Fruit fly (Drosophila melanogaster) whole organism, embryonic: ENCODE measurements around the gene NELF-B.

Experiments
- BEAF-32 ChIP-seq: fragments of 200-800 bp; sonication (Bioruptor generic); optimal IDR thresholded peaks from 3 replicates; lab custom pipeline; 2017; ENCODE audit warnings: missing biosample characterization, missing genetic modification characterization, mild to moderate bottlenecking, moderate library complexity, missing genetic modification reagents
- Bgb ChIP-seq: fragments of 200-800 bp; sonication (Bioruptor generic); IDR thresholded peaks from 2 replicates; pipeline ENCODE4 v1.3.6; 2022; ENCODE audit warnings: missing biosample characterization, missing genetic modification characterization; ENCODE audit not compliant: partially characterized antibody
- C15 ChIP-seq: fragments of 200-800 bp; sonication (Bioruptor generic); IDR thresholded peaks from 3 replicates; pipeline ENCODE4 v1.3.6; 2022; ENCODE audit warnings: missing biosample characterization, missing genetic modification characterization
- CG1024 ChIP-seq: fragments of 200-800 bp; sonication (Bioruptor generic); IDR thresholded peaks from 2 replicates; pipeline ENCODE4 v1.3.6; 2022; ENCODE audit warnings: missing biosample characterization, missing genetic modification characterization
- CG10959 ChIP-seq: fragments of 200-800 bp; sonication (Bioruptor generic); IDR thresholded peaks from 2 replicates; pipeline ENCODE4 v1.3.6; 2022; ENCODE audit warnings: missing biosample characterization, missing genetic modification characterization
- CG11398 ChIP-seq: fragments of 200-800 bp; sonication (Bioruptor generic); optimal IDR thresholded peaks from 2 replicates; lab custom pipeline; 2016; ENCODE audit warnings: missing biosample characterization, missing genetic modification characterization
- CG11696 ChIP-seq: fragments of 200-800 bp; sonication (Bioruptor generic); IDR thresholded peaks from 2 replicates; pipeline ENCODE4 v1.3.6; 2022; ENCODE audit warnings: missing biosample characterization, missing genetic modification characterization
- CG12155 ChIP-seq: fragments of 200-800 bp; sonication (Bioruptor generic); optimal IDR thresholded peaks from 3 replicates; lab custom pipeline; 2016; ENCODE audit warnings: missing biosample characterization, missing genetic modification characterization
- CG13123 ChIP-seq: fragments of 200-800 bp; sonication (Bioruptor generic); optimal IDR thresholded peaks from 2 replicates; lab custom pipeline; 2016; ENCODE audit warnings: missing biosample characterization, missing genetic modification characterization
- CG15514 ChIP-seq: fragments of 200-800 bp; sonication (Bioruptor generic); optimal IDR thresholded peaks from 3 replicates; lab custom pipeline; 2017; ENCODE audit warnings: missing biosample characterization, missing genetic modification characterization, mild to moderate bottlenecking, moderate library complexity, missing genetic modification reagents
- CG1647 ChIP-seq: fragments of 200-800 bp; sonication (Bioruptor generic); optimal IDR thresholded peaks from 3 replicates; lab custom pipeline; 2016; ENCODE audit warnings: missing biosample characterization, missing genetic modification characterization
- CG16779 ChIP-seq: fragments of 200-800 bp; sonication (Bioruptor generic); IDR thresholded peaks from 2 replicates; pipeline ENCODE4 v1.3.6; 2022; ENCODE audit warnings: missing biosample characterization, missing genetic modification characterization
- CG17186 ChIP-seq: fragments of 200-800 bp; sonication (Bioruptor generic); optimal IDR thresholded peaks from 3 replicates; lab custom pipeline; 2017; ENCODE audit warnings: missing biosample characterization, missing genetic modification reagents, missing genetic modification characterization
- CG2678 ChIP-seq: fragments of 200-800 bp; sonication (Bioruptor generic); optimal IDR thresholded peaks from 3 replicates; lab custom pipeline; 2019; ENCODE audit warnings: missing biosample characterization, mild to moderate bottlenecking, missing genetic modification characterization, moderate library complexity
- CG3726 ChIP-seq: fragments of 200-800 bp; sonication (Bioruptor generic); IDR thresholded peaks from 3 replicates; pipeline ENCODE4, ENCODE4 v1.3.6; 2022; ENCODE audit warnings: missing biosample characterization, missing genetic modification characterization
- CG7271 ChIP-seq: fragments of 200-800 bp; sonication (Bioruptor generic); optimal IDR thresholded peaks from 2 replicates; lab custom pipeline; 2018; ENCODE audit warnings: missing biosample characterization, mild to moderate bottlenecking, missing genetic modification characterization, moderate library complexity
- CG7745 ChIP-seq: fragments of 200-800 bp; sonication (Bioruptor generic); optimal IDR thresholded peaks from 2 replicates; lab custom pipeline; 2018; ENCODE audit warnings: missing biosample characterization, mild to moderate bottlenecking, missing genetic modification characterization, moderate library complexity
- CG7839 ChIP-seq: fragments of 200-800 bp; sonication (Bioruptor generic); optimal IDR thresholded peaks from 3 replicates; lab custom pipeline; 2018; ENCODE audit warnings: missing biosample characterization, mild to moderate bottlenecking, missing genetic modification characterization, moderate library complexity
- CG8765 ChIP-seq: fragments of 200-800 bp; sonication (Bioruptor generic); IDR thresholded peaks from 2 replicates; pipeline ENCODE4 v1.3.6; 2022; ENCODE audit warnings: missing biosample characterization, missing genetic modification characterization
- Camta ChIP-seq: fragments of 200-800 bp; sonication (Bioruptor generic); optimal IDR thresholded peaks from 2 replicates; lab custom pipeline; 2016; ENCODE audit warnings: missing biosample characterization, missing genetic modification characterization
- Chrac-16 ChIP-seq: fragments of 200-800 bp; sonication (Bioruptor generic); optimal IDR thresholded peaks from 3 replicates; lab custom pipeline; 2016; ENCODE audit warnings: missing biosample characterization, missing genetic modification characterization
- Deaf1 ChIP-seq: fragments of 200-800 bp; optimal IDR thresholded peaks from 3 replicates; lab custom pipeline; 2019; ENCODE audit warnings: missing biosample characterization, mild to moderate bottlenecking, missing genetic modification characterization, moderate library complexity
- Gug ChIP-seq: fragments of 200-800 bp; sonication (Bioruptor generic); IDR thresholded peaks from 4 replicates; pipeline ENCODE4 v1.3.6; 2022; ENCODE audit warnings: missing biosample characterization, missing genetic modification characterization
- Hr39 ChIP-seq: fragments of >200 bp; optimal IDR thresholded peaks from 2 replicates; lab custom pipeline; 2017
- Kr ChIP-seq: fragments of 200-800 bp; sonication (Bioruptor generic); optimal IDR thresholded peaks from 2 replicates; lab custom pipeline; 2017; ENCODE audit warnings: missing biosample characterization, mild to moderate bottlenecking, missing genetic modification characterization
- Nf-YB ChIP-seq: fragments of 200-800 bp; sonication (Bioruptor generic); optimal IDR thresholded peaks from 3 replicates; lab custom pipeline; 2019; ENCODE audit warnings: missing biosample characterization, mild to moderate bottlenecking, missing genetic modification characterization, moderate library complexity
- Nf-YC ChIP-seq: fragments of 200-800 bp; optimal IDR thresholded peaks from 3 replicates; lab custom pipeline; 2019; ENCODE audit warnings: missing biosample characterization, mild to moderate bottlenecking, missing genetic modification characterization, moderate library complexity
- az2 ChIP-seq: fragments of 200-800 bp; sonication (Bioruptor generic); optimal IDR thresholded peaks from 3 replicates; lab custom pipeline; 2016; ENCODE audit warnings: missing biosample characterization, missing genetic modification characterization
- bsh ChIP-seq, 2 experiments: fragments of 200-800 bp; sonication (Bioruptor generic); optimal IDR thresholded peaks; 2 replicates each; lab custom pipeline; 2017 to 2018; ENCODE audit warnings: mild to moderate bottlenecking in 2 of 2, missing biosample characterization in 2 of 2, missing genetic modification characterization in 2 of 2, moderate library complexity in 1 of 2
- cato ChIP-seq: fragments of 200-800 bp; sonication (Bioruptor generic); optimal IDR thresholded peaks from 2 replicates; lab custom pipeline; 2016; ENCODE audit warnings: missing biosample characterization, missing genetic modification characterization, borderline replicate concordance
- chif ChIP-seq, 2 experiments: fragments of 200-800 bp; sonication (Bioruptor generic); optimal IDR thresholded peaks; 3 replicates each; lab custom pipeline; 2016; ENCODE audit warnings: missing biosample characterization in 2 of 2, missing genetic modification characterization in 2 of 2
- crc ChIP-seq: fragments of 200-800 bp; sonication (Bioruptor generic); optimal IDR thresholded peaks from 2 replicates; lab custom pipeline; 2016; ENCODE audit warnings: missing biosample characterization, missing genetic modification characterization
- crol ChIP-seq: fragments of 200-800 bp; sonication (Bioruptor generic); IDR thresholded peaks from 2 replicates; pipeline ENCODE4 v1.3.6; 2022; ENCODE audit warnings: missing biosample characterization, missing genetic modification characterization
- dan ChIP-seq: fragments of 200-800 bp; sonication (Bioruptor generic); IDR thresholded peaks from 2 replicates; pipeline ENCODE4 v1.3.6; 2022; ENCODE audit warnings: missing biosample characterization, missing genetic modification characterization
- disco-r ChIP-seq: fragments of 200-800 bp; sonication (Bioruptor generic); optimal IDR thresholded peaks from 2 replicates; lab custom pipeline; 2016; ENCODE audit warnings: missing biosample characterization, missing genetic modification characterization
- ewg ChIP-seq: fragments of 200-800 bp; sonication (Bioruptor generic); optimal IDR thresholded peaks from 3 replicates; lab custom pipeline; 2017; ENCODE audit warnings: mild to moderate bottlenecking, missing biosample characterization, missing genetic modification reagents, missing genetic modification characterization
- fd64A ChIP-seq: fragments of 200-800 bp; sonication (Bioruptor generic); optimal IDR thresholded peaks from 3 replicates; lab custom pipeline; 2018; ENCODE audit warnings: missing biosample characterization, mild to moderate bottlenecking, missing genetic modification characterization
- gce ChIP-seq: fragments of 200-800 bp; sonication (Bioruptor generic); IDR thresholded peaks from 3 replicates; pipeline ENCODE4 v1.3.6; 2022; ENCODE audit warnings: missing biosample characterization, missing genetic modification characterization
- jing ChIP-seq: fragments of 200-800 bp; sonication (Bioruptor generic); optimal IDR thresholded peaks from 2 replicates; lab custom pipeline; 2018; ENCODE audit warnings: missing biosample characterization, mild to moderate bottlenecking, missing genetic modification characterization
- kah ChIP-seq: fragments of 200-800 bp; sonication (Bioruptor generic); optimal IDR thresholded peaks from 2 replicates; lab custom pipeline; 2018; ENCODE audit warnings: missing biosample characterization, mild to moderate bottlenecking, missing genetic modification characterization
- lilli ChIP-seq: fragments of 200-800 bp; sonication (Bioruptor generic); optimal IDR thresholded peaks from 3 replicates; lab custom pipeline; 2016; ENCODE audit warnings: missing biosample characterization, missing genetic modification characterization
- lov ChIP-seq, 2 experiments: fragments of 200-800 bp in 1 of 2; fragments of >200 bp in 1 of 2; sonication (Bioruptor generic) in 1 of 2; IDR thresholded peaks in 1 of 2; optimal IDR thresholded peaks in 1 of 2; 2 replicates in 1 of 2; 3 replicates in 1 of 2; pipeline versions ENCODE4 v1.3.6 to Lab custom; 2017 to 2022; ENCODE audit warnings: missing biosample characterization in 1 of 2, missing genetic modification characterization in 1 of 2
- org-1 ChIP-seq: fragments of 200-800 bp; sonication (Bioruptor generic); optimal IDR thresholded peaks from 2 replicates; lab custom pipeline; 2017; ENCODE audit warnings: missing biosample characterization, missing genetic modification characterization
- sens ChIP-seq: fragments of 200-800 bp; sonication (Bioruptor generic); peaks from one replicate; lab custom pipeline; 2016; ENCODE audit warnings: missing biosample characterization, missing genetic modification characterization
- sima ChIP-seq: fragments of 200-800 bp; sonication (Bioruptor generic); optimal IDR thresholded peaks from 2 replicates; lab custom pipeline; 2016; ENCODE audit warnings: missing biosample characterization, missing genetic modification characterization
- sr ChIP-seq: fragments of 200-800 bp; sonication (Bioruptor generic); IDR thresholded peaks from 3 replicates; pipeline ENCODE4 v1.3.6; 2022; ENCODE audit warnings: missing biosample characterization, missing genetic modification characterization
- tna ChIP-seq: fragments of 200-800 bp; sonication (Bioruptor generic); IDR thresholded peaks from 2 replicates; pipeline ENCODE4 v1.3.6; 2022; ENCODE audit warnings: missing biosample characterization, missing genetic modification characterization; ENCODE audit not compliant: partially characterized antibody
- twi ChIP-seq: fragments of 200-800 bp; optimal IDR thresholded peaks from 2 replicates; lab custom pipeline; 2019; ENCODE audit warnings: missing biosample characterization, mild to moderate bottlenecking, missing genetic modification characterization, moderate library complexity
- vfl ChIP-seq: fragments of 200-800 bp; sonication (Bioruptor generic); optimal IDR thresholded peaks from 2 replicates; lab custom pipeline; 2016; ENCODE audit warnings: missing biosample characterization, missing genetic modification characterization

The NELF-B gene

dm6 chrX:7777905-7778304 is 49.7 kb upstream of the NELF-B start, which contains the start of gene CG32718:
Gene CG32718, plus strand, starts transcription at chrX:7778205.
- TF ChIP-seq Bgb (GFP tag; lab: Robert Waterston, UW) (no peak), CG11398 (GFP tag; lab: Kevin White, UChicago) (no peak), CG12155 (GFP tag; lab: Kevin White, UChicago) (no peak), Chrac-16 (no peak), sens (GFP tag; lab: Kevin White, UChicago) (no peak), sima (GFP tag; lab: Kevin White, UChicago) (no peak), vfl (GFP tag; lab: Kevin White, UChicago) (no peak), CG15514 (GFP tag; lab: Kevin White, UChicago) (no peak), Camta (GFP tag; lab: Kevin White, UChicago) (no peak), jing (GFP tag; lab: Kevin White, UChicago) (no peak)

DNA sequence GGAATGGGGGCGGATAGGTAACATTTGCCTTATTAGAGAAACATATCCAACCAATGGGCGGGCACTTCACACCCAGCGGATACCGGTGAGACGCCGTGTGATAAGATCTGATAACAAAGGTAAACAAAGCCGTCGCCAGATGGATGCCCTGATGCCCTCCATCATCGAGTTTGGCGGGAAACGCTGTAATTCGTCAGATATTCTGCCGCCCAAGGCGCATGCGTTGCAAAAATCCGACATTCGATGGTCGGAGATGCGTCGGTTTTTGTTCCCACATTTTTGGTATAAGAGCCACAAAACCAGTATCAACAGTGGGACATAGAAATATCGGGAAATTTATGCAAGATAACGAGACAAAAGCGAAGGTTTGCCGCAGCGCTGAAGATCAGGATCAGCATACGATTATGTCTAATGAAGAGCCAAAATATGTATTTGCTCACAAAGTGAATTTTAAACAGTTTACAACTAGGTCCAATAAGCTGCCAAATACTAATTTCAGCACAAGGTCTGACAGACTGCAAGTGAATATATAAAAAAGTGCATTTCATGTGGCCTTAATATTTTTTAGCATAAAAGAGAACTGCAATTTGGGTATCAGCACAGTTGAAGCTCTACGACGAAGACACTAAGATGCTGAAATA is 40.1 kb upstream of the NELF-B start, which contains the start of gene CG34338:
Gene CG34338, plus strand, starts transcription at position 591 of the 641 bp plus-strand sequence.
- TF ChIP-seq crol (GFP tag; lab: Robert Waterston, UW) = no peak
- no peak for TF ChIP-seq lilli (GFP tag; lab: Kevin White, UChicago)
- no peak for TF ChIP-seq CG11696 (GFP tag; lab: Robert Waterston, UW)
- TF ChIP-seq tna (GFP tag; lab: Robert Waterston, UW) = no peak
- TF ChIP-seq lov (optimal IDR thresholded peaks at IDR 0.05; lab: Kevin White, UChicago) = no peak
- TF ChIP-seq lov (GFP tag; IDR thresholded peaks at IDR 0.05; lab: Robert Waterston, UW) = no peak
- peak; percentile 82 for TF ChIP-seq Nf-YB (GFP tag; lab: Kevin White, UChicago)
- TF ChIP-seq CG16779 (GFP tag; lab: Robert Waterston, UW) = no peak
- no peak for TF ChIP-seq fd64A (GFP tag; lab: Kevin White, UChicago)
- no peak for TF ChIP-seq Hr39 (lab: Kevin White, UChicago)
- TF ChIP-seq CG10959 (GFP tag; lab: Robert Waterston, UW) = no peak
- no peak for TF ChIP-seq az2 (GFP tag; lab: Kevin White, UChicago)
- no peak for TF ChIP-seq C15 (GFP tag; lab: Robert Waterston, UW)
- TF ChIP-seq kah (GFP tag; lab: Kevin White, UChicago) = no peak
- no peak for TF ChIP-seq CG13123 (GFP tag; lab: Kevin White, UChicago)
- no peak for TF ChIP-seq bsh (GFP tag; optimal IDR thresholded peaks at IDR 0.05; lab: Kevin White, UChicago)
- TF ChIP-seq Kr (GFP tag; lab: Kevin White, UChicago) = no peak
- TF ChIP-seq org-1 = no peak
- peak; percentile 86 for TF ChIP-seq Deaf1 (tag; lab: Kevin White, UChicago)
- no peak for TF ChIP-seq BEAF-32
- TF ChIP-seq CG8765 = no peak
- peak; percentile 87 for TF ChIP-seq Nf-YC (tag; lab: Kevin White, UChicago)
- no peak for TF ChIP-seq CG7745 (tag; lab: Kevin White, UChicago)
- no peak for TF ChIP-seq crc
- TF ChIP-seq chif (GFP tag; optimal IDR thresholded peaks at IDR 0.05; lab: Kevin White, UChicago) = no peak
- TF ChIP-seq CG7839 (tag; lab: Kevin White, UChicago) = no peak
- no peak for TF ChIP-seq twi (tag; lab: Kevin White, UChicago)
- TF ChIP-seq ewg (GFP tag; lab: Kevin White, UChicago) = peak; percentile 25

DNA sequence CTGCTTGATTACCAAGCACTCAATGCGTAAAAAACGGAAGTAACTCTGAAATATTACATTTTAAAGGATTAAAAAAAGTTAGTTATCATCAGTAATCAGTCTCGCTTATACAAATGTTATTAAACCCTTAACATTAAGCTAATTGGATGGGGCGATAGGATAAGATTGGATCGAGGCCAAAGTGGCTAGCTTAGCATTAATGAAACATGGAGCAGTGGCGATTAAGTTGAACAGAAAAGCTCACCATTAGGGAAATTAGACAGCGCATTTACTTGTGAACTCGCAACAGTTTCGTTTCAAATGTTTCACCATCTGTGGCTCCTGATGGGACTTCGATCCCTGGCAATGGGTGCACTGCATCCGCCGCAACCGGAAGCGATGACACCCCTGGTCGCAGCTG is 36.5 kb upstream of the NELF-B start, which contains the start of gene Ir7a:
Gene Ir7a, plus strand, starts transcription at position 301 of the 400 bp plus-strand sequence.
- TF ChIP-seq dan (GFP tag; lab: Robert Waterston, UW) = no peak
- no peak for TF ChIP-seq CG2678
- TF ChIP-seq disco-r (GFP tag; lab: Kevin White, UChicago) = no peak
- TF ChIP-seq CG1024 (GFP tag; lab: Robert Waterston, UW) = no peak
- TF ChIP-seq sr (GFP tag; lab: Robert Waterston, UW) = no peak
- TF ChIP-seq jing (GFP tag; lab: Kevin White, UChicago) = no peak
- TF ChIP-seq Gug (GFP tag; lab: Robert Waterston, UW) = no peak
- no peak for TF ChIP-seq CG7271 (tag; lab: Kevin White, UChicago)
- TF ChIP-seq CG1647 (GFP tag; lab: Kevin White, UChicago) = no peak
- no peak for TF ChIP-seq gce (GFP tag; lab: Robert Waterston, UW)
- no peak for TF ChIP-seq cato (GFP tag; lab: Kevin White, UChicago)
- no peak for TF ChIP-seq CG17186 (GFP tag; lab: Kevin White, UChicago)
- no peak for TF ChIP-seq CG3726 (GFP tag; lab: Robert Waterston, UW)
- TF ChIP-seq CG12155 (GFP tag; lab: Kevin White, UChicago) = no peak
